Worm (Caenorhabditis elegans) whole organism, L4 larva: ENCODE data around the gene Y97E10AR.3.
A peak's percentile ranks its signal among the peaks of the same experiment; 100 is the strongest.

ENCODE experiments used
- D1046.2 ChIP-seq: fragments of 200-800 bp; sonication (Bioruptor generic); IDR thresholded peaks from 2 replicates; pipeline ENCODE4 v1.3.6; 2022; ENCODE audit warnings: missing genetic modification characterization, missing compliant biosample characterization
- F26F4.8 ChIP-seq: fragments of 200-800 bp; sonication (Bioruptor generic); conservative IDR thresholded peaks from 2 replicates; pipeline ENCODE4 v1.3.6; 2022; ENCODE audit warnings: missing genetic modification characterization, missing compliant biosample characterization
- Y105C5A.15 ChIP-seq: fragments of 200-800 bp; sonication (Bioruptor generic); IDR thresholded peaks from 2 replicates; pipeline ENCODE4 v1.3.6; 2022; ENCODE audit warnings: missing genetic modification characterization, missing compliant biosample characterization
- Y48G9A.11 ChIP-seq: fragments of 200-800 bp; sonication (Bioruptor generic); IDR thresholded peaks from 2 replicates; pipeline ENCODE4 v1.3.6; 2022; ENCODE audit warnings: missing genetic modification reagents, missing genetic modification characterization, missing compliant biosample characterization
- aly-2 ChIP-seq: sonication (generic microtip); optimal IDR thresholded peaks from 2 replicates; lab custom pipeline; 2018; ENCODE audit warnings: missing biosample characterization, missing genetic modification characterization
- arid-1 ChIP-seq: fragments of 200-800 bp; sonication (Bioruptor generic); conservative IDR thresholded peaks from 2 replicates; pipeline ENCODE4 v1.3.6; 2022; ENCODE audit warnings: missing genetic modification reagents, missing genetic modification characterization, missing compliant biosample characterization
- ceh-28 ChIP-seq: fragments of 150-350 bp; optimal IDR thresholded peaks from 2 replicates; lab custom pipeline; 2014; ENCODE audit warnings: missing biosample characterization, missing genetic modification reagents, missing genetic modification characterization
- ceh-62 ChIP-seq: sonication (generic microtip); optimal IDR thresholded peaks from 2 replicates; lab custom pipeline; 2017; ENCODE audit warnings: missing biosample characterization, missing genetic modification characterization
- daf-12 ChIP-seq: fragments of 150-350 bp; optimal IDR thresholded peaks from 2 replicates; lab custom pipeline; 2014; ENCODE audit warnings: missing biosample characterization, missing genetic modification reagents, missing genetic modification characterization
- daf-8 ChIP-seq: fragments of 200-800 bp; sonication (Bioruptor generic); IDR thresholded peaks from 2 replicates; pipeline ENCODE4 v1.3.6; 2022; ENCODE audit warnings: missing genetic modification characterization, missing compliant biosample characterization
- dpl-1 ChIP-seq: fragments of 150-350 bp; optimal IDR thresholded peaks from 2 replicates; lab custom pipeline; 2014; ENCODE audit warnings: missing biosample characterization, missing genetic modification reagents, missing genetic modification characterization
- egl-43 ChIP-seq: fragments of 200-800 bp; sonication (Bioruptor generic); IDR thresholded peaks from 2 replicates; pipeline ENCODE4 v1.3.6; 2022; ENCODE audit warnings: missing genetic modification reagents, missing genetic modification characterization, missing compliant biosample characterization
- fkh-10 ChIP-seq: fragments of 150-350 bp; optimal IDR thresholded peaks from 2 replicates; lab custom pipeline; 2014; ENCODE audit warnings: missing biosample characterization, missing genetic modification reagents, missing genetic modification characterization
- hif-1 ChIP-seq, 2 experiments: sonication (generic microtip); optimal IDR thresholded peaks; 2 replicates each; lab custom pipeline; 2016 to 2017; ENCODE audit warnings: missing compliant biosample characterization in 2 of 2, missing genetic modification characterization in 2 of 2, missing genetic modification reagents in 2 of 2, missing genotype in 2 of 2, mild to moderate bottlenecking in 1 of 2
- hlh-11 ChIP-seq: fragments of 200-800 bp; sonication (Bioruptor generic); optimal IDR thresholded peaks from 2 replicates; lab custom pipeline; 2018; ENCODE audit warnings: mild to moderate bottlenecking, missing genetic modification characterization, missing compliant biosample characterization
- hmg-1.1 ChIP-seq: fragments of 200-800 bp; sonication (Bioruptor generic); IDR thresholded peaks from 2 replicates; pipeline ENCODE4 v1.3.6; 2022; ENCODE audit warnings: missing genetic modification reagents, missing genetic modification characterization, missing compliant biosample characterization
- jun-1 ChIP-seq: fragments of 150-350 bp; optimal IDR thresholded peaks from 2 replicates; lab custom pipeline; 2014; ENCODE audit warnings: missing biosample characterization, missing genetic modification reagents, missing genetic modification characterization
- lin-1 ChIP-seq: fragments of 200-800 bp; sonication (Bioruptor generic); IDR thresholded peaks from 2 replicates; pipeline ENCODE4 v1.3.6; 2022; ENCODE audit warnings: missing genetic modification reagents, missing genetic modification characterization, missing compliant biosample characterization
- lin-38 ChIP-seq: fragments of 200-800 bp; sonication (Bioruptor generic); IDR thresholded peaks from 2 replicates; pipeline ENCODE4 v1.3.6; 2022; ENCODE audit warnings: missing genetic modification reagents, missing genetic modification characterization, missing compliant biosample characterization
- lsy-2 ChIP-seq, 2 experiments: fragments of 150-350 bp in 1 of 2; sonication (generic microtip) in 1 of 2; optimal IDR thresholded peaks; 2 replicates each; lab custom pipeline; 2014 to 2017; ENCODE audit warnings: missing biosample characterization in 2 of 2, missing genetic modification characterization in 2 of 2
- madf-5 ChIP-seq, 2 experiments: fragments of 200-800 bp; sonication (Bioruptor generic); IDR thresholded peaks; 2 replicates each; pipeline ENCODE4 v1.3.6; 2022; ENCODE audit warnings: missing compliant biosample characterization in 2 of 2, missing genetic modification characterization in 2 of 2
- mxl-2 ChIP-seq: fragments of 200-800 bp; sonication (Bioruptor generic); conservative IDR thresholded peaks from 2 replicates; pipeline ENCODE4 v1.3.6; 2022; ENCODE audit warnings: missing genetic modification reagents, missing genetic modification characterization, missing compliant biosample characterization
- nhr-77 ChIP-seq: fragments of 150-350 bp; optimal IDR thresholded peaks from 2 replicates; lab custom pipeline; 2014; ENCODE audit warnings: missing biosample characterization, missing genetic modification characterization
- php-3 ChIP-seq: fragments of 200-800 bp; sonication (Bioruptor generic); IDR thresholded peaks from 2 replicates; pipeline ENCODE4 v1.3.6; 2022; ENCODE audit warnings: missing genetic modification reagents, missing genetic modification characterization, missing compliant biosample characterization
- rbr-2 ChIP-seq: sonication (generic microtip); optimal IDR thresholded peaks from 2 replicates; lab custom pipeline; 2016; ENCODE audit warnings: missing genotype, missing genetic modification characterization, missing compliant biosample characterization
- skn-1 ChIP-seq: fragments of 150-350 bp; optimal IDR thresholded peaks from 2 replicates; lab custom pipeline; 2014; ENCODE audit warnings: missing biosample characterization, missing genetic modification characterization
- snpc-4 ChIP-seq: fragments of 150-350 bp; optimal IDR thresholded peaks from 2 replicates; lab custom pipeline; 2014; ENCODE audit warnings: missing biosample characterization, missing genetic modification characterization
- zag-1 ChIP-seq: fragments of 150-350 bp; optimal IDR thresholded peaks from 2 replicates; lab custom pipeline; 2014; ENCODE audit warnings: missing biosample characterization, missing genetic modification characterization
- zfp-2 ChIP-seq: sonication (generic microtip); optimal IDR thresholded peaks from 2 replicates; lab custom pipeline; 2016; ENCODE audit warnings: mild to moderate bottlenecking, missing genetic modification characterization, missing compliant biosample characterization
- zip-11 ChIP-seq: fragments of 200-800 bp; sonication (Bioruptor generic); IDR thresholded peaks from 2 replicates; pipeline ENCODE4 v1.3.6; 2022; ENCODE audit warnings: missing genetic modification characterization, missing compliant biosample characterization
- ztf-11 ChIP-seq: fragments of 150-350 bp; optimal IDR thresholded peaks from 2 replicates; lab custom pipeline; 2014; ENCODE audit warnings: missing biosample characterization, missing genetic modification characterization
- ztf-7 ChIP-seq: fragments of 150-350 bp; optimal IDR thresholded peaks from 2 replicates; lab custom pipeline; 2014; ENCODE audit warnings: missing biosample characterization, missing genetic modification characterization

The Y97E10AR.3 gene

DNA sequence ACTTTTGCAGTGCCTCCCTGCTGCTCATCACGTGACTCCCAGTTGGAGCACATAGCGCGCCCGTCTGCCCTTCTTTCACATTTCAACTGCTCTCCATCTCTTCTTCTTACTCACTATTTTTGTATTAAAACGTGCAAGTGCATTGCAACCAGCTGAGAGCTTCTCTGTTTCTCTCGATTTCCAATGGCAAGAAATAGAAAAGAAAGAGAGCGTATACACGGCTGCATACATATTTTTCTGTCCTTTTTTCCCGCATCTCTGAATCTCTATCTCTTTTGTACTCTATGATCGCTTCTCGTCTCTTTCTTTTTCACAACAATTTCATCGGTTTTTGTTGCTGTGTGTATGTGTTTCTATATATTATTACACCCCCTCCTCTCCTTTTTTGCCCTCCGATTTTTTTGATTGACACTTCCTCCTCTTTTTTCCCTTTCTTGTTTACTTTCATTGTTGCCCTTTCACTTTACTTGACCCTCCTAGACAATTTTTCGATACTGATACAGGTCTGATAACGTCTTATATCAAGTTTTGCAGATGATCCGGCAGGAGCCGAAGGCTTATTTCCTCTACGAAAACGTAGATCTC, 6.3 kb downstream of the Y97E10AR.3 start, which contains the start of gene Y97E10AR.1 (continued):
- TF ChIP-seq ceh-28 (no peak), ceh-62 (tag; lab: Kevin White, UChicago) (no peak), jun-1 (tag; lab: Kevin White, UChicago) (peak; percentile 46), zfp-2 (tag; lab: Kevin White, UChicago) (no peak)
- TF ChIP-seq, all 104 proteins: peak for 33

DNA sequence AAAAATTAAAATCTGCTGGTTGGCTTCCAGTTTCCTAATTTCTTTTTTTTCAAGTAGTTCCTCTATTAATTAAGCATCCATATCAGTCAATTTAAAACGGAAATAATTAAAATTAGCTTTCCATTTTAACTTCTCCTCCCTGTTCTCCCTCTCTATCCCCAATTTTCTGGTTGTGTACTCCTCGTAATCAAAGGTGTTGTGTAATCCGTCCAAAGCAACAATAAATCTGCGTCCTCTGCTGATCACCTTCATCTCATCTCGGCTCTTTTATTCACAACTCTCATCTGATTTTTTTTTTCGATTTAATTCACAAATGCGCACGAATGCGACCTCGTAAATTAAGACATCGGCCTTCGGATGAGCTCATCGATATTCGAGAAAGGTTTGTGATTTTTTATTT, 11.4 kb downstream of the Y97E10AR.3 start, which contains the start of gene Y97E10AR.2:
Y97E10AR.2 (plus strand) TSS at position 301 of the 400 bp plus-strand sequence.
- TF ChIP-seq lin-1: no peak
- no peak for TF ChIP-seq snpc-4 (tag; lab: Kevin White, UChicago)
- no peak for TF ChIP-seq fkh-10 (GFP tag; lab: Kevin White, UChicago)
- no peak for TF ChIP-seq ztf-11 (tag; lab: Kevin White, UChicago)
- no peak for TF ChIP-seq php-3 (GFP tag; lab: Robert Waterston, UW)
- TF ChIP-seq D1046.2 (GFP tag; lab: Robert Waterston, UW): no peak
- TF ChIP-seq hlh-11: no peak
- no peak for TF ChIP-seq zfp-2 (tag; lab: Kevin White, UChicago)
- no peak for TF ChIP-seq madf-5 (GFP tag; IDR thresholded peaks at IDR 0.05; lab: Robert Waterston, UW)
- no peak for TF ChIP-seq Y48G9A.11 (GFP tag; lab: Robert Waterston, UW)
- TF ChIP-seq arid-1 (GFP tag; lab: Robert Waterston, UW): no peak
- TF ChIP-seq rbr-2 (tag; lab: Kevin White, UChicago): no peak
- TF ChIP-seq Y105C5A.15 (GFP tag; lab: Robert Waterston, UW): no peak
- TF ChIP-seq lin-38 (GFP tag; lab: Robert Waterston, UW): no peak
- no peak for TF ChIP-seq mxl-2 (GFP tag; lab: Robert Waterston, UW)
- no peak for TF ChIP-seq F26F4.8
- TF ChIP-seq daf-8 (GFP tag; lab: Robert Waterston, UW): no peak

DNA sequence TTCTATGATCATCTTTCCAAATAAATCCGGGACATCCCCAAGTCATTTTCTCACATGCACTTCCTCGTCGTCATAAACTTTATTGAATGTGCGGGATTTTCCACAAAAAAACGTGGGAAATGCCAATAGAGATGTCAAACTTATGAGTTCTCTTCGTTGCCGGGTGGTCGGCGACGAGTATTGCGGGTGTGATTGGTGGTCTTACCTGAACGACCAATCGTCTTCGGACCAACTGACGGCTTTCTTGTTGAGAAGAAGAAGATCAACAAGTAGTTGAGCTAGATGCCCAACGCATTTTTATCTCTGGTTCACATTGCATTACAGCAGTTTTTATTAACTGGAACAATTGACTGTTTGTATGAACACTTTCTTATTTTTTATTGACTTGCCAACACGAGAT, 12.1 kb downstream of the Y97E10AR.3 start:
- no peak for TF ChIP-seq zag-1 (tag; lab: Kevin White, UChicago)
- TF ChIP-seq hif-1 (tag; optimal IDR thresholded peaks at IDR 0.05; lab: Kevin White, UChicago): no peak

DNA sequence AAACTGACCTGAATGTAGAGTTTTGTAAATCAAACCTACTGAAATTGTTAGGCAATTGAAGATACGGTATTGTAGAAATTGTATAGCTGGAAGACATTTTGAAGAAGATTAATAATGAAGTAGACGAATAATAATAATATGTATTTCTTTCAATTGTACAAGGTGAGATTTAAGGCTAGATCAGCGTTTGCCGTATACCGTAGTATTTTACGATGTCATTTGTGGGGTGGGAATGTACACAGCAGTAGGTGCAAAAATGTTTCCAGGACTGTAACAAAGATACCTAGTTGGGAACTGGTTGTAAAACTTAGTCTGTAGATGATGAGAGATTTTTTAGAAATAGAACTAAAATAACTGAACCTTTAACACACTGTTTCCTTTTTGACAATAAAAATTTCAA, 12.7 kb downstream of the Y97E10AR.3 start, which contains the start of gene ceh-76:
ceh-76 (minus strand) TSS at position 101 of the 400 bp plus-strand sequence.
- no peak for TF ChIP-seq zip-11 (GFP tag; lab: Robert Waterston, UW)
- TF ChIP-seq egl-43 (GFP tag; lab: Robert Waterston, UW): no peak
- no peak for TF ChIP-seq skn-1 (tag; lab: Kevin White, UChicago)
- no peak for TF ChIP-seq daf-8 (GFP tag; lab: Robert Waterston, UW)

DNA sequence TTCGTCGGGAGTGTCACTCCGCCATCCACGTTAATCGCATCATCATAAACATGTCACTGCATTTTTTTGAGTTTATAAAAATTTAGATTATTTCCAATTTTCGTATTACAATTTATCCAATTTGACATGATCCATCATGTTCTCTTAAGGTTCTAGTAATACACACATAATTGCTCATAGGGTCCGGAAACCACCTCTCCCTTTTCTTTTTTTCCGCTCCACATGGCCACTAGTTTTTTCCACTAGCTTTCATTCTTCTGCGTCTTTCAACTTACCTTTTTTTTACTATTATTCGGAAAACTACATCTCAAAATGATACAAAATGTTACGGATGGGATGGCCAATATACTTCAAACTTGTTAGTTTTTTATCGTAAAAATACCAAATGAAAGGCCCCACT, 21.4 kb downstream of the Y97E10AR.3 start, which contains the start of gene Y97E10AL.1:
Y97E10AL.1 (plus strand) TSS at position 301 of the 400 bp plus-strand sequence.
- no peak for TF ChIP-seq lsy-2 (tag; optimal IDR thresholded peaks at IDR 0.05; lab: Kevin White, UChicago)
- no peak for TF ChIP-seq rbr-2 (tag; lab: Kevin White, UChicago)
- no peak for TF ChIP-seq daf-12 (tag; lab: Kevin White, UChicago)
- no peak for TF ChIP-seq dpl-1 (GFP tag; lab: Kevin White, UChicago)
- TF ChIP-seq hmg-1.1 (GFP tag; lab: Robert Waterston, UW): no peak
- no peak for TF ChIP-seq aly-2 (tag; lab: Kevin White, UChicago)
- no peak for TF ChIP-seq F26F4.8
- TF ChIP-seq ztf-7 (tag; lab: Kevin White, UChicago): no peak
- TF ChIP-seq nhr-77 (tag; lab: Kevin White, UChicago): no peak
